Worm (Caenorhabditis elegans) whole organism, late embryonic: ENCODE results near the gene skr-7.

Source experiments
- C08G9.2 ChIP-seq: sonication (generic microtip); optimal IDR thresholded peaks from 2 replicates; lab custom pipeline; 2016; ENCODE audit warnings: mild to moderate bottlenecking, missing genetic modification characterization, moderate library complexity, missing compliant biosample characterization
- F13H6.1 ChIP-seq: sonication (generic microtip); optimal IDR thresholded peaks from 2 replicates; lab custom pipeline; 2016; ENCODE audit warnings: missing genetic modification characterization, missing compliant biosample characterization
- K02D7.2 ChIP-seq: sonication (generic microtip); optimal IDR thresholded peaks from 2 replicates; lab custom pipeline; 2017; ENCODE audit warnings: mild to moderate bottlenecking, missing genetic modification characterization, missing compliant biosample characterization
- K09A11.1 ChIP-seq: sonication (generic microtip); optimal IDR thresholded peaks from 2 replicates; lab custom pipeline; 2017; ENCODE audit warnings: antibody characterized with exemption, mild to moderate bottlenecking, missing genetic modification characterization, missing compliant biosample characterization; ENCODE audit not compliant: insufficient read depth
- T23F11.4 ChIP-seq: fragments of 200-800 bp; sonication (Bioruptor generic); optimal IDR thresholded peaks from 2 replicates; lab custom pipeline; 2018; ENCODE audit warnings: mild to moderate bottlenecking, missing genetic modification characterization, missing compliant biosample characterization
- ceh-14 ChIP-seq: sonication (generic microtip); optimal IDR thresholded peaks from 2 replicates; lab custom pipeline; 2016; ENCODE audit warnings: missing genotype, missing genetic modification characterization, missing compliant biosample characterization
- ceh-18 ChIP-seq: sonication (generic microtip); optimal IDR thresholded peaks from 2 replicates; lab custom pipeline; 2016; ENCODE audit warnings: missing genetic modification characterization, missing compliant biosample characterization
- ceh-19 ChIP-seq: fragments of 200-800 bp; sonication (Bioruptor generic); optimal IDR thresholded peaks from 2 replicates; lab custom pipeline; 2018; ENCODE audit warnings: mild to moderate bottlenecking, missing genetic modification characterization, missing compliant biosample characterization
- ceh-2 ChIP-seq: sonication (generic microtip); optimal IDR thresholded peaks from 2 replicates; lab custom pipeline; 2016; ENCODE audit warnings: missing genotype, missing genetic modification characterization, missing compliant biosample characterization
- ceh-22 ChIP-seq: sonication (generic microtip); optimal IDR thresholded peaks from 2 replicates; lab custom pipeline; 2017; ENCODE audit warnings: missing biosample characterization, missing genetic modification characterization
- ceh-24 ChIP-seq: sonication (generic microtip); optimal IDR thresholded peaks from 2 replicates; lab custom pipeline; 2016; ENCODE audit warnings: mild to moderate bottlenecking, missing genetic modification characterization, missing compliant biosample characterization
- ceh-30 ChIP-seq: fragments of 150-350 bp; optimal IDR thresholded peaks from 2 replicates; lab custom pipeline; 2014; ENCODE audit warnings: missing biosample characterization, missing genetic modification characterization
- ceh-34 ChIP-seq: sonication (generic microtip); optimal IDR thresholded peaks from 2 replicates; lab custom pipeline; 2016; ENCODE audit warnings: mild to moderate bottlenecking, missing genetic modification characterization, missing compliant biosample characterization
- ceh-45 ChIP-seq: fragments of 200-800 bp; sonication (Bioruptor generic); IDR thresholded peaks from 2 replicates; pipeline ENCODE4 v1.3.6; 2022; ENCODE audit warnings: missing genetic modification reagents, missing genetic modification characterization, missing compliant biosample characterization
- ceh-48 ChIP-seq: sonication (generic microtip); optimal IDR thresholded peaks from 2 replicates; lab custom pipeline; 2016; ENCODE audit warnings: missing genetic modification characterization, inconsistent platforms, missing compliant biosample characterization
- ceh-9 ChIP-seq: sonication (generic microtip); optimal IDR thresholded peaks from 2 replicates; lab custom pipeline; 2016; ENCODE audit warnings: mild to moderate bottlenecking, missing genetic modification characterization, inconsistent platforms, missing compliant biosample characterization
- che-1 ChIP-seq: sonication (generic microtip); optimal IDR thresholded peaks from 2 replicates; lab custom pipeline; 2016; ENCODE audit warnings: mild to moderate bottlenecking, missing genetic modification characterization, missing compliant biosample characterization
- dve-1 ChIP-seq: sonication (generic microtip); optimal IDR thresholded peaks from 2 replicates; lab custom pipeline; 2017; ENCODE audit warnings: antibody characterized with exemption, mild to moderate bottlenecking, missing genetic modification characterization, missing compliant biosample characterization
- elt-2 ChIP-seq: sonication (generic microtip); optimal IDR thresholded peaks from 2 replicates; lab custom pipeline; 2016; ENCODE audit warnings: missing genetic modification reagents, missing genetic modification characterization, missing compliant biosample characterization
- eyg-1 ChIP-seq: sonication (generic microtip); optimal IDR thresholded peaks from 2 replicates; lab custom pipeline; 2016; ENCODE audit warnings: missing genotype, missing genetic modification characterization, missing compliant biosample characterization
- fax-1 ChIP-seq: sonication (generic microtip); optimal IDR thresholded peaks from 2 replicates; lab custom pipeline; 2016; ENCODE audit warnings: missing genotype, missing genetic modification characterization, missing compliant biosample characterization
- fkh-10 ChIP-seq: fragments of 150-350 bp; optimal IDR thresholded peaks from 2 replicates; lab custom pipeline; 2014; ENCODE audit warnings: missing biosample characterization, missing genetic modification reagents, missing genetic modification characterization
- fkh-6 ChIP-seq: sonication (generic microtip); optimal IDR thresholded peaks from 2 replicates; lab custom pipeline; 2016; ENCODE audit warnings: missing genetic modification characterization, missing compliant biosample characterization
- hlh-13 ChIP-seq: fragments of 200-800 bp; sonication (Bioruptor generic); optimal IDR thresholded peaks from 2 replicates; lab custom pipeline; 2018; ENCODE audit warnings: mild to moderate bottlenecking, missing genetic modification characterization, missing compliant biosample characterization
- hlh-30 ChIP-seq: sonication (generic microtip); optimal IDR thresholded peaks from 2 replicates; lab custom pipeline; 2017; ENCODE audit warnings: antibody characterized with exemption, missing genetic modification characterization, missing compliant biosample characterization; ENCODE audit not compliant: insufficient read depth
- hlh-6 ChIP-seq: sonication (generic microtip); optimal IDR thresholded peaks from 2 replicates; lab custom pipeline; 2016; ENCODE audit warnings: missing genotype, missing genetic modification characterization, missing compliant biosample characterization
- lim-6 ChIP-seq: sonication (generic microtip); optimal IDR thresholded peaks from 2 replicates; lab custom pipeline; 2016; ENCODE audit warnings: missing genetic modification characterization, missing compliant biosample characterization
- lin-11 ChIP-seq: fragments of 200-800 bp; sonication (Bioruptor generic); optimal IDR thresholded peaks from 2 replicates; lab custom pipeline; 2018; ENCODE audit warnings: mild to moderate bottlenecking, missing genetic modification characterization, missing compliant biosample characterization
- madf-2 ChIP-seq: sonication (generic microtip); optimal IDR thresholded peaks from 2 replicates; lab custom pipeline; 2017; ENCODE audit warnings: missing genetic modification characterization, missing compliant biosample characterization
- mec-3 ChIP-seq: sonication (generic microtip); optimal IDR thresholded peaks from 2 replicates; lab custom pipeline; 2016; ENCODE audit warnings: borderline replicate concordance, missing genetic modification characterization, missing compliant biosample characterization
- nfya-1 ChIP-seq: sonication (generic microtip); optimal IDR thresholded peaks from 2 replicates; lab custom pipeline; 2017; ENCODE audit warnings: missing genetic modification characterization, mild to moderate bottlenecking, missing compliant biosample characterization, antibody characterized with exemption, moderate library complexity
- nhr-11 ChIP-seq: fragments of 150-350 bp; optimal IDR thresholded peaks from 2 replicates; lab custom pipeline; 2014; ENCODE audit warnings: missing biosample characterization, missing genetic modification characterization
- nhr-232 ChIP-seq: sonication (generic microtip); optimal IDR thresholded peaks from 2 replicates; lab custom pipeline; 2016; ENCODE audit warnings: missing genetic modification characterization, missing compliant biosample characterization
- pag-3 ChIP-seq: sonication (generic microtip); optimal IDR thresholded peaks from 2 replicates; lab custom pipeline; 2016; ENCODE audit warnings: missing compliant biosample characterization, missing genetic modification characterization, borderline replicate concordance
- pat-9 ChIP-seq: fragments of 200-800 bp; sonication (Bioruptor generic); optimal IDR thresholded peaks from 2 replicates; lab custom pipeline; 2018; ENCODE audit warnings: mild to moderate bottlenecking, missing genetic modification characterization, moderate library complexity, missing compliant biosample characterization
- pax-1 ChIP-seq: fragments of 150-350 bp; optimal IDR thresholded peaks from 2 replicates; lab custom pipeline; 2014; ENCODE audit warnings: missing biosample characterization, missing genetic modification characterization
- pha-4 ChIP-seq: fragments of 150-350 bp; optimal IDR thresholded peaks from 2 replicates; lab custom pipeline; 2018; ENCODE audit warnings: missing biosample characterization, missing genetic modification reagents, missing genetic modification characterization
- pqm-1 ChIP-seq: sonication (generic microtip); optimal IDR thresholded peaks from 2 replicates; lab custom pipeline; 2016; ENCODE audit warnings: missing genetic modification characterization, missing compliant biosample characterization
- pros-1 ChIP-seq: fragments of 150-350 bp; optimal IDR thresholded peaks from 2 replicates; lab custom pipeline; 2014; ENCODE audit warnings: missing biosample characterization, missing genetic modification reagents, missing genetic modification characterization
- sox-2 ChIP-seq: fragments of 200-800 bp; sonication (Bioruptor generic); IDR thresholded peaks from 2 replicates; pipeline ENCODE4 v1.3.6; 2022; ENCODE audit warnings: missing genetic modification reagents, missing genetic modification characterization, missing compliant biosample characterization
- sox-4 ChIP-seq: sonication (generic microtip); optimal IDR thresholded peaks from 2 replicates; lab custom pipeline; 2017; ENCODE audit warnings: mild to moderate bottlenecking, missing genetic modification characterization, inconsistent platforms, missing compliant biosample characterization
- tbx-2 ChIP-seq: sonication (generic microtip); optimal IDR thresholded peaks from 2 replicates; lab custom pipeline; 2016; ENCODE audit warnings: missing genetic modification characterization, missing compliant biosample characterization
- unc-42 ChIP-seq: sonication (generic microtip); optimal IDR thresholded peaks from 2 replicates; lab custom pipeline; 2016; ENCODE audit warnings: missing genotype, missing genetic modification characterization, missing compliant biosample characterization
- unc-55 ChIP-seq: sonication (generic microtip); optimal IDR thresholded peaks from 2 replicates; lab custom pipeline; 2017; ENCODE audit warnings: missing biosample characterization, missing genetic modification reagents, missing genetic modification characterization
- unc-86 ChIP-seq: sonication (generic microtip); optimal IDR thresholded peaks from 2 replicates; lab custom pipeline; 2016; ENCODE audit warnings: missing genetic modification characterization, missing compliant biosample characterization
- ztf-16 ChIP-seq: sonication (generic microtip); optimal IDR thresholded peaks from 2 replicates; lab custom pipeline; 2017; ENCODE audit warnings: missing genetic modification characterization, missing compliant biosample characterization

skr-7 gene

ce11 chrV:4396257-4396656, 26.0 kb upstream of the skr-7 start, which contains the start of gene F13A2.3:
TSS of gene F13A2.3 (minus strand) at chrV:4396357.
- no peak for TF ChIP-seq hlh-13 (GFP tag; lab: Kevin White, UChicago)
- no peak for TF ChIP-seq pag-3 (tag; lab: Kevin White, UChicago)
- no peak for TF ChIP-seq ceh-19 (GFP tag; lab: Kevin White, UChicago)
- no peak for TF ChIP-seq ceh-34 (tag; lab: Kevin White, UChicago)
- no peak for TF ChIP-seq K02D7.2 (tag; lab: Kevin White, UChicago)
- TF ChIP-seq unc-55, result no peak
- no peak for TF ChIP-seq che-1 (tag; lab: Kevin White, UChicago)
- no peak for TF ChIP-seq pros-1 (tag; lab: Kevin White, UChicago)
- TF ChIP-seq elt-2, result no peak
- TF ChIP-seq pat-9 (tag; lab: Kevin White, UChicago), result no peak
- TF ChIP-seq sox-2 (GFP tag; lab: Robert Waterston, UW), result no peak
- no peak for TF ChIP-seq ceh-18
- no peak for TF ChIP-seq ceh-24
- no peak for TF ChIP-seq ceh-9 (tag; lab: Kevin White, UChicago)
- no peak for TF ChIP-seq sox-4
- TF ChIP-seq, all 69 proteins: peak for 0

DNA sequence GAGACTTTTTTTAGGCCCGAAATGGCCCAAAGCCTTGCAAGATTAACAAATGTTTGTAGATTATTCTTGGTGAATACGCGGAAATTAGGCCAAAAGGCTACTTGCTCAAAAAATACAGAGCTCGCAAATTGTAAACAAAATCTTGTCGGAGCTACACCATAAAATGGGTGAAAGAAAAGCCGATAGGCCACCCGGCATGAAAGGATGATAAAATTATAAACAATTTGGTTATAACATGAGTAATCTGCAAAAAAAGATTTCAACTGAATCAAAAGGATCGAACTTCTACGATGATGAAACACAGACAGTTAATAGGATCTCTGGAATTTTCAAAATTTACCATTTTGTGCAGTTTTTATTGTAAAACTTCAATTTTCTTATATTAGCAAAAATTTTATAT, 24.1 kb upstream of the skr-7 start:
- no peak for TF ChIP-seq eyg-1 (tag; lab: Kevin White, UChicago)
- TF ChIP-seq lim-6 (tag; lab: Kevin White, UChicago), result no peak
- TF ChIP-seq T23F11.4 (GFP tag; lab: Kevin White, UChicago), result no peak
- no peak for TF ChIP-seq ceh-14 (tag; lab: Kevin White, UChicago)
- TF ChIP-seq C08G9.2 (tag; lab: Kevin White, UChicago), result no peak
- no peak for TF ChIP-seq ceh-9 (tag; lab: Kevin White, UChicago)
- TF ChIP-seq K02D7.2 (tag; lab: Kevin White, UChicago), result no peak
- TF ChIP-seq hlh-30 (tag; lab: Kevin White, UChicago), result no peak
- no peak for TF ChIP-seq che-1 (tag; lab: Kevin White, UChicago)
- TF ChIP-seq ceh-48 (tag; lab: Kevin White, UChicago), result no peak
- no peak for TF ChIP-seq hlh-6 (tag; lab: Kevin White, UChicago)
- no peak for TF ChIP-seq sox-4

- TF ChIP-seq mec-3 (tag; lab: Kevin White, UChicago), result no peak
- no peak for TF ChIP-seq fkh-6 (tag; lab: Kevin White, UChicago)
- TF ChIP-seq hlh-30 (tag; lab: Kevin White, UChicago), result no peak
- TF ChIP-seq lin-11 (tag; lab: Kevin White, UChicago), result no peak
- no peak for TF ChIP-seq ceh-22
- TF ChIP-seq ztf-16 (tag; lab: Kevin White, UChicago), result no peak
- no peak for TF ChIP-seq ceh-9 (tag; lab: Kevin White, UChicago)
- TF ChIP-seq fkh-10 (GFP tag; lab: Kevin White, UChicago), result no peak
- TF ChIP-seq dve-1 (tag; lab: Kevin White, UChicago), result no peak
- TF ChIP-seq tbx-2 (tag; lab: Kevin White, UChicago), result no peak
- TF ChIP-seq ceh-34 (tag; lab: Kevin White, UChicago), result no peak
- no peak for TF ChIP-seq elt-2
- no peak for TF ChIP-seq ceh-30 (tag; lab: Kevin White, UChicago)
- TF ChIP-seq ceh-2, result no peak
- no peak for TF ChIP-seq ceh-45 (GFP tag; lab: Robert Waterston, UW)
- TF ChIP-seq F13H6.1 (tag; lab: Kevin White, UChicago), result no peak
- TF ChIP-seq unc-55, result no peak
Measured at ce11 chrV:4398884-4399283, 23.3 kb upstream of the skr-7 start.

ce11 chrV:4400118-4400517, 22.1 kb upstream of the skr-7 start, which contains the start of gene F13A2.4:
TSS of gene F13A2.4 (minus strand) at chrV:4400218.
- TF ChIP-seq nhr-11 (tag; lab: Kevin White, UChicago), result no peak
- TF ChIP-seq madf-2 (tag; lab: Kevin White, UChicago), result no peak
- TF ChIP-seq ztf-16 (tag; lab: Kevin White, UChicago), result no peak
- no peak for TF ChIP-seq pha-4 (tag; lab: Kevin White, UChicago)
- TF ChIP-seq pqm-1, result no peak
- no peak for TF ChIP-seq nhr-232 (tag; lab: Kevin White, UChicago)
- no peak for TF ChIP-seq K02D7.2 (tag; lab: Kevin White, UChicago)
- no peak for TF ChIP-seq ceh-14 (tag; lab: Kevin White, UChicago)
- TF ChIP-seq ceh-22, result no peak
- TF ChIP-seq unc-86 (tag; lab: Kevin White, UChicago), result no peak
- no peak for TF ChIP-seq ceh-30 (tag; lab: Kevin White, UChicago)
- TF ChIP-seq C08G9.2 (tag; lab: Kevin White, UChicago), result no peak
- TF ChIP-seq nfya-1 (tag; lab: Kevin White, UChicago), result no peak
- no peak for TF ChIP-seq ceh-24
- TF ChIP-seq K09A11.1 (tag; lab: Kevin White, UChicago), result no peak
- no peak for TF ChIP-seq unc-42 (tag; lab: Kevin White, UChicago)
- TF ChIP-seq pax-1 (tag; lab: Kevin White, UChicago), result no peak
- no peak for TF ChIP-seq fax-1 (tag; lab: Kevin White, UChicago)
